Worm (Caenorhabditis elegans) whole organism, mixed stage, embryonic: ENCODE measurements around the gene K08H10.10.

Experiments used
- lin-13 ChIP-seq: fragments of 150-350 bp; optimal IDR thresholded peaks from 2 replicates; lab custom pipeline; 2014; ENCODE audit warnings: missing biosample characterization, missing genetic modification characterization
- nhr-12 ChIP-seq: fragments of 150-350 bp; optimal IDR thresholded peaks from 2 replicates; lab custom pipeline; 2014; ENCODE audit warnings: missing biosample characterization, missing genetic modification characterization
- tbx-8 ChIP-seq: fragments of 200-800 bp; sonication (Bioruptor generic); optimal IDR thresholded peaks from 2 replicates; lab custom pipeline; 2018; ENCODE audit warnings: mild to moderate bottlenecking, missing genetic modification characterization, moderate library complexity, missing compliant biosample characterization

DNA sequence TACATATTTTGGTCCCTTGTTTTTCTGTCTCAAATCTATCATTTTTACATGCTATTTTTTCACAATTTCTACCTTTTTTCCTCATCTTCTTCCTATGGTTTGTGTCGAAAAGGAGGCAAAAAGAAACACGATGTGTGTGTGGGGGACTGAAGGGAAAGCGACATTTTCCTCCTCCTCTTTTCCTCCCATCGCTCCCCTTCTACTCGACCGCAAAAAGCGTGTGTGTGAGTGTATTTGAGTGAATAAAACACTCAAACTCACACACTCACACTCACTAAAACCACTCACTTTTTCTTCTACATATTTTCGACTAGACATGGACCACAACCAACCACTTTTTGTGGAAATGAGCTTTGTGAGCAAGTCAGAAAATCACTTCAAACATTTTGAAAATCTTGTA is 40.6 kb downstream of the K08H10.10 start:
- TF ChIP-seq lin-13 (tag; lab: Kevin White, UChicago) (no peak), nhr-12 (no peak), tbx-8 (GFP tag; lab: Kevin White, UChicago) (no peak)
